Worm (Caenorhabditis elegans) whole organism, L4 larva: Measurements from ENCODE around the gene T09A12.8.

Experiments used
- F37D6.2 ChIP-seq: sonication (generic microtip); optimal IDR thresholded peaks from 2 replicates; lab custom pipeline; 2016; ENCODE audit warnings: mild to moderate bottlenecking, missing genetic modification characterization, missing compliant biosample characterization
- F44E2.7 ChIP-seq: fragments of 200-800 bp; sonication (Bioruptor generic); IDR thresholded peaks from 2 replicates; pipeline ENCODE4 v2.1.2; 2022; ENCODE audit warnings: missing genetic modification characterization, missing compliant biosample characterization
- R02D3.7 ChIP-seq: fragments of 150-350 bp; sonication (generic microtip); optimal IDR thresholded peaks from 3 replicates; lab custom pipeline; 2014; ENCODE audit warnings: missing biosample characterization, missing genetic modification characterization
- T20F7.1 ChIP-seq: fragments of 200-800 bp; sonication (Bioruptor generic); optimal IDR thresholded peaks from 2 replicates; lab custom pipeline; 2018; ENCODE audit warnings: mild to moderate bottlenecking, missing genetic modification characterization, missing compliant biosample characterization
- Y105C5A.15 ChIP-seq: fragments of 200-800 bp; sonication (Bioruptor generic); IDR thresholded peaks from 2 replicates; pipeline ENCODE4 v1.3.6; 2022; ENCODE audit warnings: missing genetic modification characterization, missing compliant biosample characterization
- Y75B8A.6 ChIP-seq: fragments of 200-800 bp; sonication (Bioruptor generic); IDR thresholded peaks from 2 replicates; pipeline ENCODE4 v1.3.6; 2022; ENCODE audit warnings: missing genetic modification reagents, missing genetic modification characterization, missing compliant biosample characterization
- aly-2 ChIP-seq: sonication (generic microtip); optimal IDR thresholded peaks from 2 replicates; lab custom pipeline; 2018; ENCODE audit warnings: missing biosample characterization, missing genetic modification characterization
- ceh-20 ChIP-seq: fragments of 200-800 bp; sonication (Bioruptor generic); IDR thresholded peaks from 2 replicates; pipeline ENCODE4 v1.3.6; 2022; ENCODE audit warnings: missing genetic modification reagents, missing genetic modification characterization, missing compliant biosample characterization
- ceh-28 ChIP-seq: fragments of 150-350 bp; optimal IDR thresholded peaks from 2 replicates; lab custom pipeline; 2014; ENCODE audit warnings: missing biosample characterization, missing genetic modification reagents, missing genetic modification characterization
- ceh-82 ChIP-seq: sonication (generic microtip); optimal IDR thresholded peaks from 2 replicates; lab custom pipeline; 2017; ENCODE audit warnings: missing biosample characterization, missing genetic modification characterization
- cey-2 ChIP-seq: sonication (generic microtip); optimal IDR thresholded peaks from 3 replicates; lab custom pipeline; 2017; ENCODE audit warnings: missing genetic modification characterization, mild to moderate bottlenecking, missing compliant biosample characterization, antibody characterized with exemption, borderline replicate concordance; ENCODE audit not compliant: insufficient read depth
- ctbp-1 ChIP-seq: fragments of 200-800 bp; sonication (Bioruptor generic); IDR thresholded peaks from 2 replicates; pipeline ENCODE4 v1.3.6; 2022; ENCODE audit warnings: missing genetic modification reagents, missing genetic modification characterization, missing compliant biosample characterization
- daf-19 ChIP-seq: fragments of 200-800 bp; sonication (Bioruptor generic); conservative IDR thresholded peaks from 2 replicates; pipeline ENCODE4 v1.3.6; 2022; ENCODE audit warnings: missing genetic modification characterization, missing compliant biosample characterization
- daf-8 ChIP-seq: fragments of 200-800 bp; sonication (Bioruptor generic); IDR thresholded peaks from 2 replicates; pipeline ENCODE4 v1.3.6; 2022; ENCODE audit warnings: missing genetic modification characterization, missing compliant biosample characterization
- dmd-6 ChIP-seq: fragments of 200-800 bp; sonication (Bioruptor generic); IDR thresholded peaks from 2 replicates; pipeline ENCODE4 v1.3.6; 2022; ENCODE audit warnings: missing genetic modification reagents, missing genetic modification characterization, missing compliant biosample characterization
- dmd-8 ChIP-seq: fragments of 200-800 bp; sonication (Bioruptor generic); IDR thresholded peaks from 2 replicates; pipeline ENCODE4 v1.3.6; 2022; ENCODE audit warnings: missing genetic modification characterization, missing compliant biosample characterization
- egl-27 ChIP-seq: sonication (generic microtip); optimal IDR thresholded peaks from 3 replicates; lab custom pipeline; 2017; ENCODE audit warnings: missing biosample characterization, missing genetic modification reagents, missing genetic modification characterization
- egl-43 ChIP-seq: fragments of 200-800 bp; sonication (Bioruptor generic); IDR thresholded peaks from 2 replicates; pipeline ENCODE4 v1.3.6; 2022; ENCODE audit warnings: missing genetic modification reagents, missing genetic modification characterization, missing compliant biosample characterization
- gei-8 ChIP-seq: fragments of 200-800 bp; sonication (Bioruptor generic); optimal IDR thresholded peaks from 2 replicates; lab custom pipeline; 2018; ENCODE audit warnings: mild to moderate bottlenecking, missing genetic modification characterization, missing compliant biosample characterization
- hlh-11 ChIP-seq: fragments of 200-800 bp; sonication (Bioruptor generic); optimal IDR thresholded peaks from 2 replicates; lab custom pipeline; 2018; ENCODE audit warnings: mild to moderate bottlenecking, missing genetic modification characterization, missing compliant biosample characterization
- hlh-30 ChIP-seq: sonication (generic microtip); optimal IDR thresholded peaks from 2 replicates; lab custom pipeline; 2017; ENCODE audit warnings: antibody characterized with exemption, mild to moderate bottlenecking, missing genetic modification characterization, missing compliant biosample characterization; ENCODE audit not compliant: insufficient read depth
- jun-1 ChIP-seq: fragments of 150-350 bp; optimal IDR thresholded peaks from 2 replicates; lab custom pipeline; 2014; ENCODE audit warnings: missing biosample characterization, missing genetic modification reagents, missing genetic modification characterization
- lim-7 ChIP-seq: fragments of 200-800 bp; sonication (Bioruptor generic); IDR thresholded peaks from 2 replicates; pipeline ENCODE4 v1.3.6; 2022; ENCODE audit warnings: missing genetic modification characterization, missing compliant biosample characterization
- lin-15B ChIP-seq: fragments of 150-350 bp; sonication (generic microtip); optimal IDR thresholded peaks from 3 replicates; lab custom pipeline; 2014; ENCODE audit warnings: missing biosample characterization, missing genetic modification characterization
- lin-29 ChIP-seq: fragments of 200-800 bp; sonication (Bioruptor generic); IDR thresholded peaks from 2 replicates; pipeline ENCODE4 v1.3.6; 2022; ENCODE audit warnings: missing genetic modification reagents, missing genetic modification characterization, missing compliant biosample characterization
- lin-39 ChIP-seq: fragments of 150-350 bp; optimal IDR thresholded peaks from 2 replicates; lab custom pipeline; 2014; ENCODE audit warnings: missing biosample characterization, missing genetic modification reagents, missing genetic modification characterization
- lir-3 ChIP-seq: sonication (generic microtip); optimal IDR thresholded peaks from 2 replicates; lab custom pipeline; 2016; ENCODE audit warnings: mild to moderate bottlenecking, missing genetic modification characterization, missing compliant biosample characterization
- lsy-2 ChIP-seq, 2 experiments: fragments of 150-350 bp in 1 of 2; sonication (generic microtip) in 1 of 2; optimal IDR thresholded peaks; 2 replicates each; lab custom pipeline; 2014 to 2017; ENCODE audit warnings: missing biosample characterization in 2 of 2, missing genetic modification characterization in 2 of 2
- madf-9 ChIP-seq: fragments of 200-800 bp; sonication (Bioruptor generic); conservative IDR thresholded peaks from 2 replicates; pipeline ENCODE4 v1.3.6; 2022; ENCODE audit warnings: missing genetic modification reagents, missing genetic modification characterization, missing compliant biosample characterization
- mdl-1 ChIP-seq, 2 experiments: fragments of 150-350 bp in 1 of 2; sonication (generic microtip) in 1 of 2; optimal IDR thresholded peaks; 2 replicates each; lab custom pipeline; 2014 to 2017; ENCODE audit warnings: missing biosample characterization in 2 of 2, missing genetic modification characterization in 2 of 2
- mdt-29 ChIP-seq: fragments of 200-800 bp; sonication (Bioruptor generic); IDR thresholded peaks from 2 replicates; pipeline ENCODE4 v1.3.6; 2022; ENCODE audit warnings: missing genetic modification reagents, missing genetic modification characterization, missing compliant biosample characterization
- mes-2 ChIP-seq: sonication (generic microtip); optimal IDR thresholded peaks from 2 replicates; lab custom pipeline; 2016; ENCODE audit warnings: missing genotype, mild to moderate bottlenecking, missing genetic modification characterization, missing compliant biosample characterization; ENCODE audit not compliant: poor library complexity, severe bottlenecking
- mxl-2 ChIP-seq: fragments of 200-800 bp; sonication (Bioruptor generic); conservative IDR thresholded peaks from 2 replicates; pipeline ENCODE4 v1.3.6; 2022; ENCODE audit warnings: missing genetic modification reagents, missing genetic modification characterization, missing compliant biosample characterization
- mxl-3 ChIP-seq: fragments of 200-800 bp; sonication (Bioruptor generic); optimal IDR thresholded peaks from 2 replicates; lab custom pipeline; 2018; ENCODE audit warnings: mild to moderate bottlenecking, missing genetic modification characterization, missing compliant biosample characterization
- nhr-102 ChIP-seq: sonication (generic microtip); optimal IDR thresholded peaks from 2 replicates; lab custom pipeline; 2016; ENCODE audit warnings: mild to moderate bottlenecking, missing genetic modification characterization, moderate library complexity, missing compliant biosample characterization
- nhr-11 ChIP-seq: fragments of 150-350 bp; optimal IDR thresholded peaks from 2 replicates; lab custom pipeline; 2014; ENCODE audit warnings: missing biosample characterization, missing genetic modification characterization
- nhr-237 ChIP-seq: sonication (generic microtip); optimal IDR thresholded peaks from 2 replicates; lab custom pipeline; 2017; ENCODE audit warnings: missing biosample characterization, missing genetic modification characterization
- nhr-28 ChIP-seq: fragments of 150-350 bp; optimal IDR thresholded peaks from 2 replicates; lab custom pipeline; 2014; ENCODE audit warnings: missing biosample characterization, missing genetic modification characterization
- nhr-42 ChIP-seq: fragments of 200-800 bp; sonication (Bioruptor generic); IDR thresholded peaks from 2 replicates; pipeline ENCODE4 v1.3.6; 2022; ENCODE audit warnings: missing genetic modification characterization, missing compliant biosample characterization
- nhr-76 ChIP-seq: fragments of 150-350 bp; optimal IDR thresholded peaks from 2 replicates; lab custom pipeline; 2014; ENCODE audit warnings: missing biosample characterization, missing genetic modification characterization
- php-3 ChIP-seq: fragments of 200-800 bp; sonication (Bioruptor generic); IDR thresholded peaks from 2 replicates; pipeline ENCODE4 v1.3.6; 2022; ENCODE audit warnings: missing genetic modification reagents, missing genetic modification characterization, missing compliant biosample characterization
- pqm-1 ChIP-seq: sonication (generic microtip); optimal IDR thresholded peaks from 2 replicates; lab custom pipeline; 2017; ENCODE audit warnings: missing biosample characterization, missing genetic modification characterization
- rbr-2 ChIP-seq: sonication (generic microtip); optimal IDR thresholded peaks from 2 replicates; lab custom pipeline; 2016; ENCODE audit warnings: missing genotype, missing genetic modification characterization, missing compliant biosample characterization
- sdz-12 ChIP-seq: fragments of 200-800 bp; sonication (Bioruptor generic); optimal IDR thresholded peaks from 2 replicates; lab custom pipeline; 2018; ENCODE audit warnings: mild to moderate bottlenecking, missing genetic modification characterization, missing compliant biosample characterization
- snpc-1.2 ChIP-seq: fragments of 200-800 bp; sonication (Bioruptor generic); IDR thresholded peaks from 2 replicates; pipeline ENCODE4 v1.3.6; 2022; ENCODE audit warnings: missing genetic modification reagents, missing genetic modification characterization, missing compliant biosample characterization
- tag-97 ChIP-seq: fragments of 200-800 bp; sonication (Bioruptor generic); IDR thresholded peaks from 2 replicates; pipeline ENCODE4 v1.3.6; 2022; ENCODE audit warnings: missing genetic modification characterization, missing compliant biosample characterization
- tra-1 ChIP-seq: fragments of 200-800 bp; sonication (Bioruptor generic); IDR thresholded peaks from 2 replicates; pipeline ENCODE4 v1.3.6; 2022; ENCODE audit warnings: missing genetic modification reagents, missing genetic modification characterization, missing compliant biosample characterization
- unc-130 ChIP-seq: sonication (generic microtip); optimal IDR thresholded peaks from 2 replicates; lab custom pipeline; 2016; ENCODE audit warnings: missing genetic modification reagents, missing genetic modification characterization, missing compliant biosample characterization
- zag-1 ChIP-seq: fragments of 150-350 bp; optimal IDR thresholded peaks from 2 replicates; lab custom pipeline; 2014; ENCODE audit warnings: missing biosample characterization, missing genetic modification characterization
- zfp-3 ChIP-seq: fragments of 200-800 bp; sonication (Bioruptor generic); conservative IDR thresholded peaks from 2 replicates; pipeline ENCODE4 v1.3.6; 2022; ENCODE audit warnings: missing genetic modification reagents, missing genetic modification characterization, missing compliant biosample characterization
- ztf-11 ChIP-seq: fragments of 150-350 bp; optimal IDR thresholded peaks from 2 replicates; lab custom pipeline; 2014; ENCODE audit warnings: missing biosample characterization, missing genetic modification characterization

Gene T09A12.8

DNA sequence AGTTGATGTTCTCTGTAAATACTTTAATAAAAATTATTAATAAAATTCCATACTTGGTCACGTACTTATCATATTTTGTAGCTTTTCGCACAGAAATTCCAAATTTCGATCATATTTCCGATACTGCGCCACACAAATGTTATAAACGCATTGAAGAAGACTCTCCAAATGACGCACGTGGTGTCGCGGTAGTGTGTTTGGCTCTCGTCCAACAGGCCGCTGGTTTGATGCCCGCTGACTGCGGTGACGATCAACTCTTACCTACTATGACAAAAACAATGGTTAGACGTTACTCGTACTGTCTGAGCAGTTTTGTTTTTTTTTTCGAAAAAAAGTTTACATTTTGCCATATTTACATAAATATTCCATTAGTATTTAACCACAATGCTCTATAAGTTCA lies 9.4 kb upstream of the T09A12.8 start (continued):
- TF ChIP-seq F44E2.7 (GFP tag; lab: Robert Waterston, UW) = peak; percentile 96
- TF ChIP-seq daf-8 = 0 out of 2 replicates have a peak, but pooled peaks have one; percentile 45
- TF ChIP-seq nhr-76 (tag; lab: Kevin White, UChicago) = no peak
- TF ChIP-seq ztf-11 (tag; lab: Kevin White, UChicago) = no peak
- TF ChIP-seq snpc-1.2 (GFP tag; lab: Robert Waterston, UW) = peak; percentile 93; the same call in 1 of the 2 replicates
- TF ChIP-seq zfp-3 = peak; percentile 73
- TF ChIP-seq zag-1 (tag; lab: Kevin White, UChicago) = no peak
- TF ChIP-seq nhr-11 = no peak
- TF ChIP-seq dmd-8 = peak; percentile 97
- peak; percentile 24 for TF ChIP-seq nhr-28
- no peak for TF ChIP-seq mdt-29
- TF ChIP-seq mes-2 (tag; lab: Kevin White, UChicago) = no peak
- peak; percentile 79; the same call in 1 of the 2 replicates for TF ChIP-seq nhr-42 (GFP tag; lab: Robert Waterston, UW)
- TF ChIP-seq mxl-2 (GFP tag; lab: Robert Waterston, UW) = peak; percentile 72
- peak; percentile 81; the same call in 1 of the 2 replicates for TF ChIP-seq ceh-20 (GFP tag; lab: Robert Waterston, UW)
- peak; percentile 64 for TF ChIP-seq mxl-3 (GFP tag; lab: Kevin White, UChicago)
- no peak for TF ChIP-seq R02D3.7 (tag; lab: Kevin White, UChicago)
- peak; percentile 55 for TF ChIP-seq lir-3 (tag; lab: Kevin White, UChicago)
- TF ChIP-seq Y75B8A.6 (GFP tag; lab: Robert Waterston, UW) = no peak
- TF ChIP-seq T20F7.1 (GFP tag; lab: Kevin White, UChicago) = peak; percentile 58
- TF ChIP-seq ceh-82 = no peak
- peak; percentile 60; the same call in 1 of the 2 replicates for TF ChIP-seq madf-9 (GFP tag; lab: Robert Waterston, UW)
- TF ChIP-seq lin-39 (tag; lab: Kevin White, UChicago) = no peak
- no peak; the same call in 1 of the 2 replicates for TF ChIP-seq egl-43 (GFP tag; lab: Robert Waterston, UW)
- TF ChIP-seq mdl-1 (tag; optimal IDR thresholded peaks at IDR 0.05; lab: Kevin White, UChicago) = peak; percentile 1 to 71
- no peak for TF ChIP-seq nhr-237 (tag; lab: Kevin White, UChicago)
- peak; percentile 84 for TF ChIP-seq nhr-102 (tag; lab: Kevin White, UChicago)
- peak; percentile 83 for TF ChIP-seq tra-1 (GFP tag; lab: Robert Waterston, UW)
- TF ChIP-seq aly-2 (tag; lab: Kevin White, UChicago) = no peak
- no peak for TF ChIP-seq cey-2 (tag; lab: Kevin White, UChicago)
- no peak; the same call in 1 of the 2 replicates for TF ChIP-seq lim-7
- TF ChIP-seq lsy-2 (tag; optimal IDR thresholded peaks at IDR 0.05; lab: Kevin White, UChicago) = peak in 1 of 2 experiments; percentile 67
- TF ChIP-seq lin-29 (GFP tag; lab: Robert Waterston, UW) = no peak
- peak; percentile 33 for TF ChIP-seq F37D6.2
- peak; percentile 46 for TF ChIP-seq pqm-1
- peak; percentile 78 for TF ChIP-seq dmd-6
- no peak for TF ChIP-seq egl-27 (tag; lab: Kevin White, UChicago)
- TF ChIP-seq ctbp-1 (GFP tag; lab: Robert Waterston, UW) = no peak; the same call in 1 of the 2 replicates
- TF ChIP-seq php-3 = peak; percentile 84
- TF ChIP-seq ceh-28 (tag; lab: Kevin White, UChicago) = no peak
- TF ChIP-seq hlh-30 (tag; lab: Kevin White, UChicago) = peak; percentile 77
- no peak for TF ChIP-seq tag-97 (GFP tag; lab: Robert Waterston, UW)
- peak; percentile 63 for TF ChIP-seq gei-8 (GFP tag; lab: Kevin White, UChicago)
- peak; percentile 93 for TF ChIP-seq daf-19 (GFP tag; lab: Robert Waterston, UW)
- peak; percentile 83 for TF ChIP-seq sdz-12
- peak; percentile 80 for TF ChIP-seq unc-130
- TF ChIP-seq Y105C5A.15 (GFP tag; lab: Robert Waterston, UW) = peak; percentile 93; the same call in 1 of the 2 replicates
- peak; percentile 72 for TF ChIP-seq rbr-2 (tag; lab: Kevin White, UChicago)
- peak; percentile 66 for TF ChIP-seq hlh-11 (tag; lab: Kevin White, UChicago)
- TF ChIP-seq lin-15B = no peak
- TF ChIP-seq jun-1 = no peak
